Worm (Caenorhabditis elegans) whole organism, L1 larva: ENCODE data around the gene F21D12.3.

Experiments
- aha-1 ChIP-seq: fragments of 150-350 bp; optimal IDR thresholded peaks from 2 replicates; lab custom pipeline; 2014; ENCODE audit warnings: missing biosample characterization, missing genetic modification characterization
- dsc-1 ChIP-seq: sonication (generic microtip); optimal IDR thresholded peaks from 2 replicates; lab custom pipeline; 2016; ENCODE audit warnings: mild to moderate bottlenecking, missing genetic modification characterization, missing compliant biosample characterization
- mdl-1 ChIP-seq, 2 experiments: fragments of 150-350 bp; optimal IDR thresholded peaks; 2 replicates each; lab custom pipeline; 2014 to 2017; ENCODE audit warnings: missing biosample characterization in 2 of 2, missing genetic modification characterization in 2 of 2, inconsistent platforms in 1 of 2
- unc-62 ChIP-seq: fragments of 150-350 bp; optimal IDR thresholded peaks from 2 replicates; lab custom pipeline; 2014; ENCODE audit warnings: missing biosample characterization, missing genetic modification reagents, missing genetic modification characterization
- ztf-4 ChIP-seq: fragments of 150-350 bp; optimal IDR thresholded peaks from 2 replicates; lab custom pipeline; 2014; ENCODE audit warnings: missing biosample characterization, missing genetic modification characterization

DNA sequence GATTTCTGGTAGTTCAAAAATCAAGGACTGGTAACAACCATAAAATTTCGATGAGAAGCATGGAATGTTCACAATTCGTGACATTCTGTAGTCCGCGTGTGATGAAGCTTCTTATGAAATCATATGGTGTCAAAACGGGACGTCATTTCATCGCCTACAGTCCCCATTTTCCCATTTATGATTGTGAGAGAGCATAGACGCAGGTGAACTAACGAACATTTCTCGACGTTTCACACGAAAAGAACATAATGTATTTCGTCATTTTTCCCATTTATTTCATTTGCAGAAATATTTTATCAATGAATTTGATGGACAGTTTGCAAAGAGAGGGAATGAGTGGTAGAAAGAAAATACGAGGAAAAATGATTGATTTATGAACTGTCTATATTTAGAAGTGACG lies 36.7 kb downstream of the F21D12.3 start:
- TF ChIP-seq aha-1 (no peak), dsc-1 (tag; lab: Kevin White, UChicago) (no peak), mdl-1 (tag; optimal IDR thresholded peaks at IDR 0.05; lab: Kevin White, UChicago) (no peak), unc-62 (GFP tag; lab: Kevin White, UChicago) (no peak), ztf-4 (tag; lab: Kevin White, UChicago) (no peak)
